Worm (Caenorhabditis elegans) whole organism, L3 larva: Measurements from ENCODE around the gene Y32G9A.12.
A peak's percentile ranks its signal among the peaks of the same experiment; 100 is the strongest.

Source experiments
- ama-1 ChIP-seq: fragments of 150-350 bp; optimal IDR thresholded peaks from 2 replicates; lab custom pipeline; 2018
- ceh-82 ChIP-seq: fragments of 150-350 bp; optimal IDR thresholded peaks from 2 replicates; lab custom pipeline; 2014; ENCODE audit warnings: missing biosample characterization, missing genetic modification characterization
- fos-1 ChIP-seq: fragments of 150-350 bp; optimal IDR thresholded peaks from 2 replicates; lab custom pipeline; 2014; ENCODE audit warnings: missing biosample characterization, missing genetic modification characterization
- hmg-11 ChIP-seq: sonication (generic microtip); optimal IDR thresholded peaks from 2 replicates; lab custom pipeline; 2016; ENCODE audit warnings: missing genetic modification characterization, missing compliant biosample characterization
- lin-15B ChIP-seq: fragments of 150-350 bp; optimal IDR thresholded peaks from 2 replicates; lab custom pipeline; 2014; ENCODE audit warnings: missing biosample characterization, missing genetic modification characterization
- nhr-11 ChIP-seq: fragments of 150-350 bp; optimal IDR thresholded peaks from 2 replicates; lab custom pipeline; 2014; ENCODE audit warnings: missing biosample characterization, missing genetic modification characterization
- nhr-25 ChIP-seq: sonication (generic microtip); optimal IDR thresholded peaks from 2 replicates; lab custom pipeline; 2017; ENCODE audit warnings: missing biosample characterization, missing genetic modification characterization
- nhr-43 ChIP-seq: sonication (generic microtip); optimal IDR thresholded peaks from 2 replicates; lab custom pipeline; 2016; ENCODE audit warnings: mild to moderate bottlenecking, missing genetic modification characterization, missing compliant biosample characterization; ENCODE audit not compliant: poor library complexity, severe bottlenecking
- pqm-1 ChIP-seq: fragments of 150-350 bp; optimal IDR thresholded peaks from 2 replicates; lab custom pipeline; 2017; ENCODE audit warnings: missing biosample characterization, missing genetic modification characterization, inconsistent platforms
- skn-1 ChIP-seq: fragments of 150-350 bp; optimal IDR thresholded peaks from 2 replicates; lab custom pipeline; 2014; ENCODE audit warnings: missing biosample characterization, missing genetic modification characterization
- zag-1 ChIP-seq: fragments of 150-350 bp; optimal IDR thresholded peaks from 2 replicates; lab custom pipeline; 2014; ENCODE audit warnings: missing biosample characterization, missing genetic modification characterization

ce11 chrV:1883131-1883530 is 36.9 kb downstream of the Y32G9A.12 start:
- TF ChIP-seq zag-1 (tag; lab: Kevin White, UChicago) (no peak), fos-1 (tag; lab: Kevin White, UChicago) (no peak), nhr-25 (tag; lab: Kevin White, UChicago) (no peak), ama-1 (lab: Kevin White, UChicago) (no peak), lin-15B (no peak), ceh-82 (tag; lab: Kevin White, UChicago) (no peak), skn-1 (tag; lab: Kevin White, UChicago) (no peak), hmg-11 (tag; lab: Kevin White, UChicago) (no peak), nhr-11 (tag; lab: Kevin White, UChicago) (no peak), nhr-43 (tag; lab: Kevin White, UChicago) (no peak), pqm-1 (peak; percentile 51)
